Worm (Caenorhabditis elegans): ENCODE data around the gene hphd-1.

- TF ChIP-seq ztf-29 (GFP tag; IDR thresholded peaks at IDR 0.05) = no peak
- no peak for TF ChIP-seq T22C8.4 (GFP tag; IDR thresholded peaks at IDR 0.05)
- TF ChIP-seq tab-1 (GFP tag; IDR thresholded peaks at IDR 0.05) = no peak
- TF ChIP-seq klf-2 (GFP tag; conservative IDR thresholded peaks at IDR 0.05) = no peak
- TF ChIP-seq cog-1 (tag; optimal IDR thresholded peaks at IDR 0.05) = no peak
Measured at ce11 chrII:12992980-12993379, 3.4 kb downstream of the hphd-1 start.
